Fruit fly (Drosophila melanogaster): ENCODE measurements around the gene Sod1.

DNA sequence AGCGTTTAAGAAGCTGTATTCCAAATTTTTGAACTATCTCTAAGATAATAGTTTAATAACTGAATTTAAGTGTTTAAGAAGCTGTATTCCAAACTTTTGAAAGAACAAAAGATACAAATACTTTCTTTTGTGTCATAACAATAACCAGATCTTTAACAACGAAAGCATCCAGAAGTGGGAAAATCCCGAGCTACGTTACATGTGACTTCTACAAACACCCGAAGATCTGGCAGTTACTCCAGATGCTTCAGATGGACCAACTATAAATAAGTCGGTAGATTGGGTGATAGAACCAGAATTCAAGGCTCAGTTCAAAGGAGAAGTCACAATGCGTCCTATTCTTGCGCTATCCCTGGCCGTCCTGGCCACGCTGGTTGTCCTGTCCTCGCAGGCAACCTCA, 5.6 kb downstream of the Sod1 start, which contains the start of gene CG12522:
- TF ChIP-seq D1 (tag; optimal IDR thresholded peaks at IDR 0.05), result no peak
- TF ChIP-seq CG8301 (tag; optimal IDR thresholded peaks at IDR 0.05), result no peak
- TF ChIP-seq Pif1A (GFP tag; optimal IDR thresholded peaks at IDR 0.05), result no peak
- TF ChIP-seq CG32121 (GFP tag; IDR thresholded peaks at IDR 0.05), result no peak
- no peak for TF ChIP-seq CG15710 (tag; optimal IDR thresholded peaks at IDR 0.05)

Data from whole organism, pupa.